Fruit fly (Drosophila melanogaster) whole organism: ENCODE data around the gene CG32638.

Experiments used
- CG8478 ChIP-seq: fragments of >200 bp; optimal IDR thresholded peaks from 2 replicates; lab custom pipeline; 2018; ENCODE audit warnings: inconsistent platforms
- Dll ChIP-seq: fragments of >200 bp; optimal IDR thresholded peaks from 2 replicates; lab custom pipeline; 2017
- EcR ChIP-seq, 2 experiments: fragments of >200 bp; optimal IDR thresholded peaks; 2 replicates each; lab custom pipeline; 2017; ENCODE audit warnings: missing biosample characterization in 2 of 2, missing genetic modification characterization in 2 of 2, missing genetic modification reagents in 2 of 2
- pan ChIP-seq: fragments of >200 bp; optimal IDR thresholded peaks from 2 replicates; lab custom pipeline; 2017
- psq ChIP-seq: fragments of >200 bp; optimal IDR thresholded peaks from 2 replicates; lab custom pipeline; 2017
- usp ChIP-seq: fragments of >200 bp; optimal IDR thresholded peaks from 2 replicates; lab custom pipeline; 2017; ENCODE audit warnings: missing biosample characterization, missing genetic modification characterization, mixed read lengths

The CG32638 gene

DNA sequence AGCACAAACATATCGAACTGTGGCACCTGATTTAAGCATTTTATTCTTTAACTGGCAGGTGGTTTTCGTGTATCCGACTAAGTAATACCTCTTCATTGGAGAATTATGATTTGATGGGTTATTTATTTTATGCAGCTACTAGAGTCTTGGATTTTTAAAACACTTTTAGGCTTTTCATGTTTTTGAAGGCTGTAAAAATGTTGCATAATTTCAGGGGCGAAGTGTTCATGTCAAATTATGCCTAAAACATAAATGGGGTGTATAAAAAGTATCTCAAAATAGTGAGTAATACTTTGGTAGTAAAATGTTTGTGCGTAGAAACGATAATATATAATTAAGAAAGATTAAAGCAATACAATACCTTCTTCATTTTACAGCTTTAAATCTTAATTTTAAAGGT lies 6.2 kb upstream of the CG32638 start:
- TF ChIP-seq usp (GFP tag; lab: Kevin White, UChicago) (no peak), psq (lab: Kevin White, UChicago) (no peak), CG8478 (lab: Kevin White, UChicago) (no peak), Dll (lab: Kevin White, UChicago) (no peak), EcR (GFP tag; optimal IDR thresholded peaks at IDR 0.05; lab: Kevin White, UChicago) (no peak), pan (lab: Kevin White, UChicago) (no peak)

DNA sequence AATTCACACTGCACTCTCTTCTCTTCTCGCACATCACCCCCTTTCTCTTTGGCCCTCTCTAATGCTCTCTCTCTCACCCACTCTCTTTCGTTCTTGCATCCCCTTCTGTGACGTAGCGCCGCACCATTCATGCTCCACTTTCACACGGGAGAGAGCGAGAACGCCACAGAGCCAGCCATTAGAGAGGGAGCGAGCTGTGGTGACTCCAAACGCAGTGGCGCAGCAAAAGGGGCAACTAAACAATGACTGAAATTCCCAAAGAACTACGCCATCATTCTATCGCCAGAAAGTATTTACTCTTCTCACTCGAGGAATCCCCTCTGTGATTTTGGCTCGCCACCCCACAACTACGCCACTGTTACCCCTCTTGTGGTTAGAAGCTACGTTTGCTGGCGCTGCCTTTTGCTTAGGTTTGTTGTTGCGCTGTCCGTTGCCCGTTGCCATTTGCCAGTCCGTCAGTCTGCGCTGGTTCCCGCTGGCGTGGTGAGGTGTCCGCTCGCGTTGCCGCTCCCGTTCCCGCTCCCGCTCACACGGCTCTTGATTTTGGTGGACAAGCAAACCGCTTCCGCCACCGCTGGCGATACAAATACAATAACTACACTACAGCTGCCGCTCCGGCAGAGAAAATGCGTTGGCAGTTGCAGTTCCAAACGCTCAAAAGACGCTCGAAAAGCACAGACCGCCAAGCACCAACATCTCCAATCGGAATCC lies 2.6 kb upstream of the CG32638 start:
- TF ChIP-seq Dll (lab: Kevin White, UChicago): peak; percentile 68
- TF ChIP-seq pan (lab: Kevin White, UChicago): no peak

DNA sequence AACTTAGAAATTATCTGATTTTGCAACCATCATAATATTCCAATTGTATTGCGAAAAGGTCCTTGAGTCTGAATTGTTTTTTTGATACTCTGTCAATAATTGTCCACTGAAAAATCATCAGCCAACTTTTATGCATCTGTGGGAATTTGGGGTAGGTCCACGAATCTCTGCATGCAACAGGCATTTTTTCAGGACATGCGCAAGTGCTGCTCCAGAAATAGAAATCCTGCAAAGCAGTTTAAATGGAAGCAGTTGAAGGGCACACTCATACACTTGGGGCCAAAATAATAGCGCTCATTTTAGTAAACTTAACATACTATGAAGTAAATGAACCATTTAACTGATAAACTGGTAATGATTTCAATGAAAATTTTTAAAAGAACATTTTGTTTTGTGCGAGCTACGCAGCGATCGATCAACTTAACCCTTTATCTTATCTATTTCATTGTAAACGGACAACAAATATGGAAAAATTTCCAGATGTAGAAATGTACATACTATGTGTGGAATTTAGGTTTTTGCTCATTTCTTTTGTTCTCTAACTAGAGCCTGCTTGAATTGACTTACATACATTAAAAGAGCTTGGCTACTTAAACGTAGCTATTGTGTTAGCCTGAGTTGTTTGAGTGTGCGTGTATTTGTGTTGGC lies 1.7 kb upstream of the CG32638 start:
- no peak for TF ChIP-seq CG8478 (lab: Kevin White, UChicago)
- no peak for TF ChIP-seq pan (lab: Kevin White, UChicago)
- TF ChIP-seq usp (GFP tag; lab: Kevin White, UChicago): no peak

DNA sequence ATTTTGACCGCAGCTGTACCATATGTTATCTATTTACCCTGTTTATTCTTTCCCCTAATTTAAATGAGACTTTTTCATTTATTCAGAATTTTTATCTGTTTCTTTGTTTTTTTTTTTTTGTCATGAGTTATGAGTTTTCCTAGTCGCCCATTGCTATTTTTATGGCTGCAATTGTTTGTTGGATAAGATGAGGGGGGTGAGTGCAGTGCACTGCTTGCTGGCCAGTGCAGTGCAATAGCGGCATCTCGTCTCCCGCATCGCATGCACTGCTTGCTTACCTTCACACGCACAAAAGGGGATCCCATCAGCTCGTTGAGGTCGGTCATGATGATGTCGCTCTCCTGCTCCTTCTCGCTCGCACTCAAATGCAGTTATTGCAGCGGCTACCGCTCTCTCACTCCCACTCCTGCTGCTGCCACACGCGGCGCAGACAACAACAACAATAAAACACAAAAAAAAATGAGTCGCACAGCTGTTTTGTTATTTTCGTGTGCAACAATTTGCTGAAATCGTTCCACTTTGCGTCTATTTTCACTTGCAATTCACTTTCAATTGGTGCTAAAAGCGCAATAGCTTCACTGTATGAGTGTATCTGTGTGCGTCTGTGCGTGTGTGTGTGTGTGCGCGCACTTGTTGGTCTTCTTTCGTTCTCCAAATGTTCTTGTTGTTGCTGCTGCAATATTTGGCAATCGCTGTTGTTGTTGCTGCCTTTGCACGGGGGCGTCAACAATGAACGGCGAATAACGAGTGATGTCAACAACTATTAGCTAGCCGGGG lies 433 bp downstream of the CG32638 start:
- TF ChIP-seq Dll (lab: Kevin White, UChicago) (no peak), CG8478 (lab: Kevin White, UChicago) (peak; percentile 59)

DNA sequence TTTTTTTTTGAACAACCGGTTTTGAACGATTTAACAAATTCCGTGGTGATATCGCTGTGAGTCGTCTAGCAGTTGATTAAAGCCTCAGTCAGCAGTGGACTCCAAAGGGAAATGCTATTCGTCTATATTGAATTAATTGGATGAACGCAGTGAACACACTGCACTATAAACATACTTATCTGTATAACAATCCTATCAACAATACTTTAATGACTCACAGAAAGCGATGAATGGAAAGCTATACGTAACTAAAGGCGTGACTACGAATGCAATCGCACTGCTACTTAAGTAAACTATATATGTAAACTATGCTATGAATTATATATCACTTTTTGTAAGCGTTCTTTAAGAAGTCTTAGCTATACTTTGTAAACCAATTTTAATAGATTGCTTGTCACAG lies 3.0 kb downstream of the CG32638 start:
- no peak for TF ChIP-seq EcR (GFP tag; optimal IDR thresholded peaks at IDR 0.05; lab: Kevin White, UChicago)

DNA sequence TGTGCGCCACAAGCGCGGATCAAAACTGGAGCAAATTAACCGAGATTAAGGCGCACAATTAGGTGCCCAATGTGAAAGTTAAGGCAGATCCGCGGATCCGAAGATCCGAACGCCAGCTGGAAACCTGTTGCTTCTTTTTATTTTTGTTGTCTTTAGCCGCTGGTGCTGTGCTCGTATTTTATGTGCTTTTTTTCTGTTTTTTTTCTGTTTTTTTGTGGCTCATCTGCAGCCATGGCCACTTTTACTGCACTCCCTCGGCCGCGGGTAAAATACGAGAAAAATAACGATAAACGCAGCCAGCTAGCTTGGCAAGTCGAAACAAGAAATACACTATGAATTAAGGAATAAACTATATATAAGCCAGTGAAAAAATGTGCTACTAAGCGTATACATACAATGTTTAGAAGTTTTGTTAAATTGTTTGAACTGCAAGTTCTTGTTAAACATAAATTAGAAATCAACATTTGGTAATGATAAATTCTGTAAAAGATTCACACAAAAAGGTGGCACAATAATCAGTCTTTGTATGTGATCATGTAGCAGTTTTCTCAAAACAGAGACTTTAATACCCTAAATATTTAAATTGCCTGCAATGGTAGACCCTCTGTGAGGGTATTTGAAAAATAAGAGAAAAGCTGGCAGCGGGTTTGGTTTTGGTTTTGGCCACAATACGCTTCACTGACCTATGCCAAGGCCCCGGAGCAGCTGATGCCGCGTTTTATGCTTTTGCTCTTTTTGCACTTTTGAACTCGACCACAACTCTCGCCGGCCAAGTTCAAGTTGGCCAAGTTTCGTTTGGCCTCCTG lies 12.0 kb downstream of the CG32638 start:
- no peak for TF ChIP-seq CG8478 (lab: Kevin White, UChicago)
- no peak for TF ChIP-seq pan (lab: Kevin White, UChicago)
- TF ChIP-seq psq (lab: Kevin White, UChicago): no peak
- TF ChIP-seq EcR (GFP tag; optimal IDR thresholded peaks at IDR 0.05; lab: Kevin White, UChicago): no peak
- TF ChIP-seq Dll (lab: Kevin White, UChicago): no peak
- TF ChIP-seq usp (GFP tag; lab: Kevin White, UChicago): no peak

DNA sequence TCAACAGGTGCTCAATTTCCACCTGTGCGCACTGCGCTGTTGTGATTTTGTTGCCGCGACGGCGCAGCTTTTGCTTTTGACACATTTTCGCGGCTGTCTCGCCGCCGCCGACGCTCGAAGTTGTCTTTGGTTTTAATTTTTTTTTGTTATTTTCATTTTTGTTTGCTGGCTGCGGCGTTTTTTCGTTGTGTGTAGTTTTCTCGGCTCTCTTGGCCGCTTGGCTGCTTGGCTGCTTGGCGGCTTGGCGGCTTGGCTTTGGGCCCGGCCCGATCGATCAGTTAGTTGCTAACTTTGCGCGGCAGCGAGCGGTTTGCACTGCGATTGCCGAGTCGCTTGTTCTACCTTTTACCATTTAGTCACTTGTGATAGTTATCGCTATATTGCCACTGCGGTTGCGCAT lies 13.7 kb downstream of the CG32638 start, which contains the start of gene CG42237:
TSS of gene CG42237 (plus strand) at position 271 of the 400 bp plus-strand sequence.
- TF ChIP-seq Dll (lab: Kevin White, UChicago) (no peak), usp (GFP tag; lab: Kevin White, UChicago) (no peak), pan (lab: Kevin White, UChicago) (no peak), CG8478 (lab: Kevin White, UChicago) (no peak), EcR (GFP tag; optimal IDR thresholded peaks at IDR 0.05; lab: Kevin White, UChicago) (no peak), psq (lab: Kevin White, UChicago) (no peak)

DNA sequence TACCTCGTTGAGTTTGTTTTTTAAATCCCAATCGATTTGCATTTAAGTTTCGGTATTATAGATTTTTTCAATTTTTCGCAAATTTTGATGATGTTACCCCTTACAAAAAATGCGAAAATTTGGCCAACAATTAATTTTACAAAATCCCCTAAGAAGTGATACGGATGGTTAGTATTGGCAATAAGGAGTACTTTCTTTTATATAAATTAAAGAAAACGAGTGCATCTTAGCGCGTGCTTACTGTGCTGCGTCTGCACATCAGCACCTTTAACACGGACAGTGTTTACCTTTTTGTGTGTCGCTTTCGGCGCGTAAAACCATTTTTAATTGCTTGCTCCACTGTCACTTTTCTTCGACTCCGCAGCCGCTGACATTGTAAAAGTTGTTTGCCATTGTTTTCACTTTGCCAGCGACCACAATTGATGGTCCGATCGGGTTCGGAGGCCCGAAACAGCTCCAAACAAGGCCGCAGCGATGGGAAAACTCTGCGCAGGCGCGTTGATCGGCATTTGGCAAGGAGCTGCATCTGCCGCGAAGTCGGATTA lies 14.7 kb downstream of the CG32638 start:
- TF ChIP-seq psq (lab: Kevin White, UChicago) (no peak), CG8478 (lab: Kevin White, UChicago) (no peak), Dll (lab: Kevin White, UChicago) (no peak), usp (GFP tag; lab: Kevin White, UChicago) (no peak), pan (lab: Kevin White, UChicago) (no peak), EcR (GFP tag; optimal IDR thresholded peaks at IDR 0.05; lab: Kevin White, UChicago) (no peak)

DNA sequence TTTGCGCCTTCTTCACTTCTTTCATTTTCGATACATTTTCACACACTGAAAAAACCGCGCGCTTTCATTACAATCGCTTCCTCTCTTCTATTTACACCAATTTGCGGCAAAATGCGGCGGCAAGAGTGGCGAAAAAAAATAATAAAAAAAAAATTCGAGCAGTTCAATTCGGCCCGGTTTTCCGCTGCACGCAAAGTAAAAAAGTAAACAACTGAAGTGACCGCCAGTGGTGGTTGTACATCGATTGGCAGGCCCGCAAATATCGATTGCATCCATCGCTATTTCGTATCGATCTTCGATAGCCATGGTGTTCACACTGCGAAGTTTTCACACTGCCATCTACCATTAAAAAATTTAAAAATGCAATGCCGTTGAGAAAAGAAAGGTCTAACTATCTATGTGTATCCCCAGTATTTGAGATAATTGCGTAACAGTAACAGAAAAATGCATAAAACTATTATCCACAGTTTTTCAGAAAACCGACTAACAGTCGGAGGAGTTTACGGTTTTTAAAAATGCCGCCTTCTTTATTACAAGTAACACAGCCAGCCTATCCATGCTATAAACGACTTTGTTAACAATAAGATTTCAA lies 16.3 kb downstream of the CG32638 start, which contains the start of gene Chpf:
TSS of gene Chpf (minus strand) at position 225 of the 592 bp plus-strand sequence.
- TF ChIP-seq usp (GFP tag; lab: Kevin White, UChicago) (no peak), psq (lab: Kevin White, UChicago) (no peak), Dll (lab: Kevin White, UChicago) (no peak)

DNA sequence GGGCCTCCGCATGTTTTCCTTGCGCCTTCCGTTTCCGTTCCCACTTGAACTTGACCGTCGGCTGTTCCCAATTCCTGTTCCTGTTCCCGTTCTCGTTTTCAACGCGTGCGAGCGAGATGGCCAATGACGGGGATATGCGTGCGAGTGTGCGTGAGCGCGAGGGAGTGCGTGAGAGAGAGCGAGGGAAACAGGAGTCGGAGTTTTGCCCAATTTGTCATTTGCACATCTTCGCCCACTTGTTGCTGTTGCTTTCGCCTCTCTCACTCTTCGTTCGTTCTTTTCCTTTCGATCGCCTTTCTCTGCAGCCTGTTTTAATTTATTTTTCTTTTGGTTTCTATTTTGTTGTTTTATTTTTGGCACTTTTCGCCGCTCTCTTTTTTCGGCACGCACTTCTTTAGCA lies 16.8 kb downstream of the CG32638 start:
- TF ChIP-seq psq (lab: Kevin White, UChicago): no peak
- no peak for TF ChIP-seq usp (GFP tag; lab: Kevin White, UChicago)

DNA sequence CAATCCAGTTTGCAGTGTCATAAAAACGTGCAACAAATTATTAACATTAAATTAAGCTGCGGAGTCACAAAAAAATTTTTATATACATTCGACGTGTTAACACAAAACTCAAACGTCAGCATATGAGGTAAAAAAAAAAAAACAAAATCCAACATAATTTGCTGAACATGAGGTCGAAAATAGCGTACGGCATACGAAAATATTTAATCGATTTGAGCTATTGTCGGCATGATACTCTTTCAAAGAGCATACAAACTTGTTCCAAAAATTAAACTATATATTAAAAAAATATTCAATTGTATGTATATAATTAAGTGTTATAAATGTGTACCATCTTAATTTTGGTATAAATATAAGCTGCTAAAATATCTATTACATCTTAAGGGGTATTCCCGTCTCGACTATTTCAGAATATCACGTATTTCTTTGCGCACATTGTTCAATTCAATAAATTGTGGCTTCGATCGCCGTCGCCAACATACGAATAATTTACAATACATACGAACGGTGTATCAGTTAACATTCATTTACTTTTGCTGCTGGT lies 18.9 kb downstream of the CG32638 start:
- no peak for TF ChIP-seq pan (lab: Kevin White, UChicago)
- no peak for TF ChIP-seq Dll (lab: Kevin White, UChicago)
- no peak for TF ChIP-seq psq (lab: Kevin White, UChicago)
- TF ChIP-seq CG8478 (lab: Kevin White, UChicago): no peak
- TF ChIP-seq usp (GFP tag; lab: Kevin White, UChicago): no peak
- TF ChIP-seq EcR (GFP tag; optimal IDR thresholded peaks at IDR 0.05; lab: Kevin White, UChicago): no peak
